Worm (Caenorhabditis elegans): ENCODE data around the gene F02D10.6.

F02D10.6 gene

DNA sequence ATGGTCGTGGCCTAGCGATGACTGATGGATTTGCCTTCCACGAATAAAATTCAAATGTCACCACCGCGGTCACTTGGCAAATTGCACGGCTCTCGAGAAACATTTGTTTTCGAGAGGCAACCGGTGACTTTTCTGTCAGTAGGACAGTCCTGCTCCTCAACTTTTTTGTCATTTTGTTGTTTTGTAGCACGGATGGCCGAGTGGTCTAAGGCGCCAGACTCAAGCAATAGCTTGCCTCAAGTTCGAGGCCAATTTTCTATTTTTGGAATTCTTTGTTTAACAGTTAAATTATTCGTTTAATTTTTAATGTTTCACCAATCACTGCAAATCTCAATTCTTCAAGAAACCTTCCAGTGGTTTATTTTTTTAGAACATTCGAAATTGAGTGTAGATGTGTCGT lies 7.2 kb downstream of the F02D10.6 start:
- TF ChIP-seq aly-2 (tag; optimal IDR thresholded peaks at IDR 0.05): no peak
- no peak for TF ChIP-seq mab-5 (tag; optimal IDR thresholded peaks at IDR 0.05)
- TF ChIP-seq C34F6.9 (tag; optimal IDR thresholded peaks at IDR 0.05): no peak
- no peak for TF ChIP-seq ztf-4 (tag; optimal IDR thresholded peaks at IDR 0.05)
- TF ChIP-seq alr-1 (tag; optimal IDR thresholded peaks at IDR 0.05): no peak
- no peak for TF ChIP-seq unc-55 (GFP tag; optimal IDR thresholded peaks at IDR 0.05)
- no peak for TF ChIP-seq mbf-1 (tag; optimal IDR thresholded peaks at IDR 0.05)
- no peak for TF ChIP-seq gmeb-1 (tag; optimal IDR thresholded peaks at IDR 0.05)
- TF ChIP-seq snpc-4 (tag; optimal IDR thresholded peaks at IDR 0.05): no peak

DNA sequence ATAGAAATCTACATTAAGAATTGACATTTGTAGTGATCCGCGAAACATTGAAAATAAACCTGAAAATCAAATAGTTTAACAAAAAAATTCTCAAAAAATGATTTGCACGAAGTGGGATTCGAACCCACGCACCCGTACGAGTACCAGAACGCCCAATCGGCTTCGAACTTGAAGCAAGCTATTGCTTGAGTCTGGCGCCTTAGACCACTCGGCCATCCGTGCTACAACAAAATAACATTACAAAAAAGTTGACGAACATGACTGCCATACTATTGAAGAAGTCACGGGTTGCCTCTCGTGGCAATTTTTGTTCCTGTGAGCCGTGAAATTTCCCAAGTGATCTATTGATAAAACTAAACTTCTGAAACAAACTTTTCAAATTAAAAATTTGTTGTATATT lies 8.2 kb downstream of the F02D10.6 start:
- TF ChIP-seq mdl-1 (tag; optimal IDR thresholded peaks at IDR 0.05) (no peak), unc-39 (tag; optimal IDR thresholded peaks at IDR 0.05) (no peak), nhr-23 (tag; optimal IDR thresholded peaks at IDR 0.05) (no peak), elt-1 (tag; optimal IDR thresholded peaks at IDR 0.05) (no peak), Y55F3AM.14 (GFP tag; optimal IDR thresholded peaks at IDR 0.05) (no peak), nhr-25 (tag; optimal IDR thresholded peaks at IDR 0.05) (no peak), nhr-10 (tag; optimal IDR thresholded peaks at IDR 0.05) (no peak), blmp-1 (tag; optimal IDR thresholded peaks at IDR 0.05; ENCODE audit: insufficient read depth) (no peak), nhr-21 (tag; optimal IDR thresholded peaks at IDR 0.05) (no peak)

DNA sequence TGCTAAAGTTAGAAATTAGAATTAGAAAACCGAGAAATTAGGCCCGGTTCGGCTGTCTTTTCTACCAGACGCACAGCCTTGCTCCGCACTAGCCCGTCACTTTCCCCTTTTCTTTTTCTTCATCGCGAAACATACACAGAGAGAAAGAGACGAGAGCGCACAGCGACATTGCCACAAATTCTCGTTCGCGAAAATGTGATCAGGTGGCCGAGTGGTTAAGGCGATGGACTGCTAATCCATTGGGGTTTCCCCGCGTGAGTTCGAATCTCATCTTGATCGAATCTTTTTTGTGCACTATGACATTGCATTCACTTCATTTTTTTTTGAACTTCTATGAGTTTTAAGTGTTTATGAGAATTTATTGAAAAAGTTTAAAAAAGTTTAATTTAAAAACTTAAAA lies 9.0 kb downstream of the F02D10.6 start:
- TF ChIP-seq unc-55 (GFP tag; optimal IDR thresholded peaks at IDR 0.05) (peak; percentile 45), lin-11 (tag; optimal IDR thresholded peaks at IDR 0.05) (peak; percentile 13), R02D3.7 (tag; optimal IDR thresholded peaks at IDR 0.05) (no peak), F13H6.1 (tag; optimal IDR thresholded peaks at IDR 0.05) (peak; percentile 47), sma-3 (GFP tag; optimal IDR thresholded peaks at IDR 0.05) (peak; percentile 31), snpc-4 (tag; optimal IDR thresholded peaks at IDR 0.05) (peak; percentile 3), egl-27 (tag; optimal IDR thresholded peaks at IDR 0.05) (no peak), nhr-129 (tag; optimal IDR thresholded peaks at IDR 0.05) (peak; percentile 75), nhr-21 (tag; optimal IDR thresholded peaks at IDR 0.05) (peak; percentile 51), sma-9 (GFP tag; optimal IDR thresholded peaks at IDR 0.05) (peak; percentile 62), sma-9 (tag; optimal IDR thresholded peaks at IDR 0.05) (no peak), crh-2 (tag; optimal IDR thresholded peaks at IDR 0.05) (peak; percentile 60), gmeb-1 (tag; optimal IDR thresholded peaks at IDR 0.05) (peak; percentile 35), nhr-12 (tag; optimal IDR thresholded peaks at IDR 0.05) (no peak), fos-1 (tag; optimal IDR thresholded peaks at IDR 0.05) (peak; percentile 45), nhr-25 (tag; optimal IDR thresholded peaks at IDR 0.05) (no peak), lsy-2 (tag; optimal IDR thresholded peaks at IDR 0.05) (no peak), lin-39 (tag; optimal IDR thresholded peaks at IDR 0.05) (no peak)

DNA sequence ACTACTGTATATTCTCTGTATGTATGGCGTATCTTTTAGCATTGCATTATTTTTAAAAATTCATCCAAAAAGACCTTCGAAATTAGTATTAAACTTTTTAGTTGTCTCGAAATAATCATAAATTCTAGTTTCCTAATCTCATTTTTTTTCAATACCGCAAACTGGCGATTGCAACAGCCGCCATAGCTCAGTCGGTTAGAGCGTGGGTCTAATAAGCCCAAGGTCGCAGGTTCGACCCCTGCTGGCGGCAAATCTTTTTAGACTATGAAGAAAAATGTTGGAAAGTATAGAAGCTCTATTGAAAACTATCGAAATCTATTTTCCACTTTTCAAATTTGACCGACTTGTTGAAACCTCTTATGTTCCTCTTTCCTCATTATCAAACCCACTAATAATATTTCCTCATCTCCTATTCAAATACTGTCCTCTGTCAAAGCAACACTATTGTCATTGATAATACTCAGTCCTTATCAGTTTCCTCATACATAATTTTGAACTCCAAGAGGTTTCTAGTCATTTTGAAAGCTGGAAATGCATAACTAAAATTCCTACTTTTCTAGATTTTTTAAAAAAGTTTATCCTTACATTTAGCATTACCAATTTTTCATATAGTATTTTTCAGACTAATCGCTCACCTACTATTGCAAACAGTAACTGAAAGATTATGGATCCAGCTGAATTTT lies 15.5 kb downstream of the F02D10.6 start, which contains the start of gene jmjd-3.3:
Gene jmjd-3.3 (plus strand): TSS at position 633 of the 683 bp plus-strand sequence.
- TF ChIP-seq gmeb-1 (tag; optimal IDR thresholded peaks at IDR 0.05): no peak
- no peak for TF ChIP-seq egl-27 (tag; optimal IDR thresholded peaks at IDR 0.05)
- no peak for TF ChIP-seq blmp-1 (tag; optimal IDR thresholded peaks at IDR 0.05; ENCODE audit: insufficient read depth)
- TF ChIP-seq ztf-1 (GFP tag; conservative IDR thresholded peaks at IDR 0.05): no peak
- no peak for TF ChIP-seq nhr-25 (tag; optimal IDR thresholded peaks at IDR 0.05)
- TF ChIP-seq elt-3 (tag; optimal IDR thresholded peaks at IDR 0.05): no peak
- TF ChIP-seq peb-1 (tag; optimal IDR thresholded peaks at IDR 0.05): no peak
- TF ChIP-seq lin-13 (GFP tag; optimal IDR thresholded peaks at IDR 0.05): no peak
- TF ChIP-seq ama-1 (optimal IDR thresholded peaks at IDR 0.05): no peak
- TF ChIP-seq sma-9 (GFP tag; optimal IDR thresholded peaks at IDR 0.05): no peak
- no peak for TF ChIP-seq sma-9 (tag; optimal IDR thresholded peaks at IDR 0.05)

DNA sequence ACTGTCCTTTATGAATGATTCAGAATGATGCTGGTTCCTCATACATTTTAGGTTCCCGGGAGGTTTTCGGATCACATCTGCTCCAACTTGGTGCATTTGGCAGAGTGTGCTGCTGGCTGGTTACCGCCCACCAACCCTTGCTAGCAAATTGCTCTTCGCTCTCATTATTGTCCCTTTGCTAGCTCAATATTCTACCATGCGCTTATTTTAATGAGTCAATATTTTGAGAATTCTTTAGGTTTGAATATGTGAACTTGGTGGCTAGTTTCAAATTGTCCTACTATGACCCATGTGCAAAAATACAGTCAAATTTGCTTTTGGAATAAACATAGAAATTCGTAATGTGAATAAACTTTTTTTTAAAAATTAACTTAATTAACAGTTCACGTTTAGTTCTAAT lies 16.4 kb downstream of the F02D10.6 start:
- TF ChIP-seq gmeb-1 (tag; optimal IDR thresholded peaks at IDR 0.05) (no peak), unc-55 (GFP tag; optimal IDR thresholded peaks at IDR 0.05) (no peak), nhr-10 (tag; optimal IDR thresholded peaks at IDR 0.05) (no peak), nhr-12 (tag; optimal IDR thresholded peaks at IDR 0.05) (no peak), ztf-11 (tag; optimal IDR thresholded peaks at IDR 0.05) (no peak), R02D3.7 (tag; optimal IDR thresholded peaks at IDR 0.05) (no peak), aly-2 (tag; optimal IDR thresholded peaks at IDR 0.05) (no peak), C34F6.9 (tag; optimal IDR thresholded peaks at IDR 0.05) (no peak), ztf-4 (tag; optimal IDR thresholded peaks at IDR 0.05) (no peak), blmp-1 (tag; optimal IDR thresholded peaks at IDR 0.05; ENCODE audit: insufficient read depth) (no peak), ceh-16 (tag; optimal IDR thresholded peaks at IDR 0.05) (no peak)
